Worm (Caenorhabditis elegans): ENCODE results near the gene mop-25.2.

DNA sequence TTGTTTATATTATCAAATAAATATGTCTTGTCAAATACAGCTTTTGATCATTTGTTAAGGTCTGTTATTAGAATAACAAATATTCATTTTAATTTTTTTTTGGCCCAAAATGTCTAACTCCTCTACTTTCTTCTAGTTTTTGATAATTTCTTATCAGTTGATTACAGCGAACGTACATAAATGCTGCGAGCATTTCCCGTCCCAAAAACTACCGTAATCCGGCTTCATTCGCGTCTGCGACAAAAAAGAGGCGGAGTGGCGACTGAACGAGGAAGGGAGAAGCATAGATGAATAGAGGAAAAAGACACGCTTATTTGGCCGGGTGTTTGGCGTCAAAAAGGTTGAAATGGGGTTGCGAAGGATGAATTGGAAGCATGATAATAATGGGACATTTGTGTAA is 37.1 kb upstream of the mop-25.2 start:
- TF ChIP-seq ceh-100 (GFP tag; IDR thresholded peaks at IDR 0.05): no peak
- TF ChIP-seq nhr-90 (tag; optimal IDR thresholded peaks at IDR 0.05): peak; percentile 38
- TF ChIP-seq lag-1 (GFP tag; IDR thresholded peaks at IDR 0.05): no peak
